Worm (Caenorhabditis elegans) whole organism, L2 larva: ENCODE data around the gene B0310.1.
A peak's percentile ranks its signal among the peaks of the same experiment; 100 is the strongest.

Experiments used
- R02D3.7 ChIP-seq: fragments of 150-350 bp; optimal IDR thresholded peaks from 2 replicates; lab custom pipeline; 2014; ENCODE audit warnings: missing biosample characterization, missing genetic modification characterization
- ama-1 ChIP-seq: fragments of 150-350 bp; optimal IDR thresholded peaks from 2 replicates; lab custom pipeline; 2018; ENCODE audit warnings: inconsistent platforms
- ceh-16 ChIP-seq: fragments of 150-350 bp; optimal IDR thresholded peaks from 2 replicates; lab custom pipeline; 2014; ENCODE audit warnings: missing biosample characterization, missing genetic modification characterization
- egl-27 ChIP-seq: sonication (generic microtip); optimal IDR thresholded peaks from 3 replicates; lab custom pipeline; 2017; ENCODE audit warnings: missing biosample characterization, missing genetic modification reagents, missing genetic modification characterization
- mdl-1 ChIP-seq, 2 experiments: fragments of 150-350 bp in 1 of 2; sonication (generic microtip) in 1 of 2; optimal IDR thresholded peaks; 2 replicates each; lab custom pipeline; 2017; ENCODE audit warnings: missing biosample characterization in 2 of 2, missing genetic modification characterization in 2 of 2
- nhr-11 ChIP-seq: fragments of 150-350 bp; optimal IDR thresholded peaks from 2 replicates; lab custom pipeline; 2014; ENCODE audit warnings: missing biosample characterization, missing genetic modification characterization
- unc-55 ChIP-seq: fragments of 150-350 bp; sonication (generic microtip); optimal IDR thresholded peaks from 3 replicates; lab custom pipeline; 2014; ENCODE audit warnings: missing biosample characterization, missing genetic modification reagents, missing genetic modification characterization
- unc-62 ChIP-seq: fragments of 150-350 bp; optimal IDR thresholded peaks from 2 replicates; lab custom pipeline; 2014; ENCODE audit warnings: missing biosample characterization, missing genetic modification reagents, missing genetic modification characterization
- ztf-1 ChIP-seq: fragments of 200-800 bp; sonication (Bioruptor generic); conservative IDR thresholded peaks from 2 replicates; pipeline ENCODE4 v1.3.6; 2022; ENCODE audit warnings: missing genetic modification characterization, missing compliant biosample characterization
- ztf-11 ChIP-seq: sonication (generic microtip); optimal IDR thresholded peaks from 2 replicates; lab custom pipeline; 2017; ENCODE audit warnings: missing biosample characterization, missing genetic modification characterization
- ztf-4 ChIP-seq: fragments of 150-350 bp; optimal IDR thresholded peaks from 2 replicates; lab custom pipeline; 2014; ENCODE audit warnings: missing biosample characterization, missing genetic modification characterization

ce11 chrX:535728-536127, 42.7 kb downstream of the B0310.1 start, which contains the start of gene F28C10.3:
- TF ChIP-seq ama-1 (lab: Kevin White, UChicago) (no peak), unc-55 (GFP tag; lab: Kevin White, UChicago) (peak; percentile 77), ztf-4 (peak; percentile 14), nhr-11 (tag; lab: Kevin White, UChicago) (no peak), ztf-1 (GFP tag; lab: Robert Waterston, UW) (no peak), egl-27 (tag; lab: Kevin White, UChicago) (peak; percentile 93), unc-62 (GFP tag; lab: Kevin White, UChicago) (peak; percentile 50), R02D3.7 (tag; lab: Kevin White, UChicago) (no peak), ztf-11 (tag; lab: Kevin White, UChicago) (no peak), ceh-16 (tag; lab: Kevin White, UChicago) (peak; percentile 22), mdl-1 (tag; optimal IDR thresholded peaks at IDR 0.05; lab: Kevin White, UChicago) (peak; percentile 78 to 87)
